Worm (Caenorhabditis elegans) whole organism, L2 larva: ENCODE results near the gene T09F5.10.
A peak's percentile ranks its signal among the peaks of the same experiment; 100 is the strongest.

Experiments used
- F13H6.1 ChIP-seq: sonication (generic microtip); optimal IDR thresholded peaks from 2 replicates; lab custom pipeline; 2016; ENCODE audit warnings: missing genetic modification characterization, missing compliant biosample characterization
- R02D3.7 ChIP-seq: fragments of 150-350 bp; optimal IDR thresholded peaks from 2 replicates; lab custom pipeline; 2014; ENCODE audit warnings: missing biosample characterization, missing genetic modification characterization
- Y55F3AM.14 ChIP-seq: fragments of 200-800 bp; sonication (Bioruptor generic); optimal IDR thresholded peaks from 2 replicates; lab custom pipeline; 2018; ENCODE audit warnings: mild to moderate bottlenecking, missing genetic modification characterization, missing compliant biosample characterization
- ZK546.5 ChIP-seq: sonication (generic microtip); optimal IDR thresholded peaks from 2 replicates; lab custom pipeline; 2017; ENCODE audit warnings: missing biosample characterization, missing genetic modification characterization
- alr-1 ChIP-seq: fragments of 150-350 bp; optimal IDR thresholded peaks from 2 replicates; lab custom pipeline; 2014; ENCODE audit warnings: missing biosample characterization, missing genetic modification characterization
- aly-2 ChIP-seq: fragments of 150-350 bp; optimal IDR thresholded peaks from 2 replicates; lab custom pipeline; 2014; ENCODE audit warnings: missing biosample characterization, missing genetic modification characterization
- ama-1 ChIP-seq: fragments of 150-350 bp; optimal IDR thresholded peaks from 2 replicates; lab custom pipeline; 2018; ENCODE audit warnings: inconsistent platforms
- blmp-1 ChIP-seq: sonication (generic microtip); optimal IDR thresholded peaks from 2 replicates; lab custom pipeline; 2017; ENCODE audit warnings: missing genetic modification characterization, mild to moderate bottlenecking, missing compliant biosample characterization, antibody characterized with exemption, moderate library complexity; ENCODE audit not compliant: insufficient read depth
- ceh-16 ChIP-seq: fragments of 150-350 bp; optimal IDR thresholded peaks from 2 replicates; lab custom pipeline; 2014; ENCODE audit warnings: missing biosample characterization, missing genetic modification characterization
- ceh-82 ChIP-seq: fragments of 150-350 bp; optimal IDR thresholded peaks from 2 replicates; lab custom pipeline; 2014; ENCODE audit warnings: missing biosample characterization, missing genetic modification characterization
- crh-2 ChIP-seq: sonication (generic microtip); optimal IDR thresholded peaks from 2 replicates; lab custom pipeline; 2017; ENCODE audit warnings: missing biosample characterization, missing genetic modification characterization
- dmd-4 ChIP-seq: sonication (generic microtip); optimal IDR thresholded peaks from 2 replicates; lab custom pipeline; 2017; ENCODE audit warnings: missing biosample characterization, missing genetic modification characterization
- egl-27 ChIP-seq: sonication (generic microtip); optimal IDR thresholded peaks from 3 replicates; lab custom pipeline; 2017; ENCODE audit warnings: missing biosample characterization, missing genetic modification reagents, missing genetic modification characterization
- elt-3 ChIP-seq: sonication (generic microtip); optimal IDR thresholded peaks from 2 replicates; lab custom pipeline; 2017; ENCODE audit warnings: missing biosample characterization, missing genetic modification characterization
- fos-1 ChIP-seq: fragments of 150-350 bp; optimal IDR thresholded peaks from 2 replicates; lab custom pipeline; 2014; ENCODE audit warnings: missing biosample characterization, missing genetic modification characterization
- gmeb-1 ChIP-seq: fragments of 150-350 bp; optimal IDR thresholded peaks from 2 replicates; lab custom pipeline; 2014; ENCODE audit warnings: missing biosample characterization, missing genetic modification characterization
- lin-13 ChIP-seq: fragments of 150-350 bp; optimal IDR thresholded peaks from 2 replicates; lab custom pipeline; 2014; ENCODE audit warnings: missing biosample characterization, missing genetic modification reagents, missing genetic modification characterization
- lin-39 ChIP-seq: fragments of 150-350 bp; optimal IDR thresholded peaks from 2 replicates; lab custom pipeline; 2014; ENCODE audit warnings: missing biosample characterization, missing genetic modification reagents, missing genetic modification characterization
- lsy-2 ChIP-seq, 2 experiments: fragments of 150-350 bp in 1 of 2; sonication (generic microtip) in 1 of 2; optimal IDR thresholded peaks; 2 replicates each; lab custom pipeline; 2014 to 2017; ENCODE audit warnings: missing biosample characterization in 2 of 2, missing genetic modification characterization in 2 of 2
- mdl-1 ChIP-seq, 2 experiments: fragments of 150-350 bp in 1 of 2; sonication (generic microtip) in 1 of 2; optimal IDR thresholded peaks; 2 replicates each; lab custom pipeline; 2017; ENCODE audit warnings: missing biosample characterization in 2 of 2, missing genetic modification characterization in 2 of 2
- nhr-10 ChIP-seq: sonication (generic microtip); optimal IDR thresholded peaks from 2 replicates; lab custom pipeline; 2017; ENCODE audit warnings: missing biosample characterization, missing genetic modification characterization
- nhr-12 ChIP-seq: fragments of 150-350 bp; optimal IDR thresholded peaks from 2 replicates; lab custom pipeline; 2014; ENCODE audit warnings: missing biosample characterization, missing genetic modification characterization
- nhr-23 ChIP-seq: fragments of 150-350 bp; optimal IDR thresholded peaks from 2 replicates; lab custom pipeline; 2014; ENCODE audit warnings: missing biosample characterization, missing genetic modification reagents, missing genetic modification characterization
- nhr-237 ChIP-seq: fragments of 150-350 bp; optimal IDR thresholded peaks from 2 replicates; lab custom pipeline; 2014; ENCODE audit warnings: missing biosample characterization, missing genetic modification characterization
- nhr-25 ChIP-seq: fragments of 150-350 bp; sonication (generic microtip); optimal IDR thresholded peaks from 3 replicates; lab custom pipeline; 2014; ENCODE audit warnings: missing biosample characterization, missing genetic modification characterization
- nhr-6 ChIP-seq: fragments of 150-350 bp; optimal IDR thresholded peaks from 2 replicates; lab custom pipeline; 2014; ENCODE audit warnings: missing biosample characterization, missing genetic modification characterization
- peb-1 ChIP-seq: fragments of 150-350 bp; optimal IDR thresholded peaks from 2 replicates; lab custom pipeline; 2014; ENCODE audit warnings: missing biosample characterization, missing genetic modification characterization
- sem-4 ChIP-seq: fragments of 150-350 bp; optimal IDR thresholded peaks from 2 replicates; lab custom pipeline; 2014; ENCODE audit warnings: missing biosample characterization, missing genetic modification reagents, missing genetic modification characterization
- skn-1 ChIP-seq: sonication (generic microtip); optimal IDR thresholded peaks from 2 replicates; lab custom pipeline; 2017; ENCODE audit warnings: missing biosample characterization, missing genetic modification characterization
- sma-3 ChIP-seq: sonication (generic microtip); optimal IDR thresholded peaks from 2 replicates; lab custom pipeline; 2016; ENCODE audit warnings: missing genetic modification reagents, missing genetic modification characterization, missing compliant biosample characterization
- sma-9 ChIP-seq, 2 experiments: fragments of 150-350 bp in 1 of 2; sonication (generic microtip) in 1 of 2; optimal IDR thresholded peaks; 2 replicates each; lab custom pipeline; 2014 to 2016; ENCODE audit warnings: missing genetic modification characterization in 2 of 2, mild to moderate bottlenecking in 1 of 2, missing biosample characterization in 1 of 2, missing compliant biosample characterization in 1 of 2, missing genetic modification reagents in 1 of 2, moderate library complexity in 1 of 2
- snpc-4 ChIP-seq: fragments of 150-350 bp; optimal IDR thresholded peaks from 2 replicates; lab custom pipeline; 2014; ENCODE audit warnings: missing biosample characterization, missing genetic modification characterization
- unc-55 ChIP-seq: fragments of 150-350 bp; sonication (generic microtip); optimal IDR thresholded peaks from 3 replicates; lab custom pipeline; 2014; ENCODE audit warnings: missing biosample characterization, missing genetic modification reagents, missing genetic modification characterization
- unc-62 ChIP-seq: fragments of 150-350 bp; optimal IDR thresholded peaks from 2 replicates; lab custom pipeline; 2014; ENCODE audit warnings: missing biosample characterization, missing genetic modification reagents, missing genetic modification characterization
- ztf-1 ChIP-seq: fragments of 200-800 bp; sonication (Bioruptor generic); conservative IDR thresholded peaks from 2 replicates; pipeline ENCODE4 v1.3.6; 2022; ENCODE audit warnings: missing genetic modification characterization, missing compliant biosample characterization
- ztf-11 ChIP-seq: sonication (generic microtip); optimal IDR thresholded peaks from 2 replicates; lab custom pipeline; 2017; ENCODE audit warnings: missing biosample characterization, missing genetic modification characterization
- ztf-4 ChIP-seq: fragments of 150-350 bp; optimal IDR thresholded peaks from 2 replicates; lab custom pipeline; 2014; ENCODE audit warnings: missing biosample characterization, missing genetic modification characterization

Gene T09F5.10

ce11 chrV:15143798-15144197, 36.1 kb upstream of the T09F5.10 start, which contains the start of gene K08F9.4 (continued):
- TF ChIP-seq unc-55 (GFP tag; lab: Kevin White, UChicago) (peak; percentile 84), mdl-1 (tag; optimal IDR thresholded peaks at IDR 0.05; lab: Kevin White, UChicago) (no peak), ceh-16 (tag; lab: Kevin White, UChicago) (no peak), nhr-25 (tag; lab: Kevin White, UChicago) (peak; percentile 68), lsy-2 (tag; optimal IDR thresholded peaks at IDR 0.05; lab: Kevin White, UChicago) (no peak), sem-4 (tag; lab: Kevin White, UChicago) (peak; percentile 2), fos-1 (tag; lab: Kevin White, UChicago) (peak; percentile 47), alr-1 (tag; lab: Kevin White, UChicago) (no peak), snpc-4 (tag; lab: Kevin White, UChicago) (no peak), sma-3 (GFP tag; lab: Kevin White, UChicago) (peak; percentile 68), ceh-82 (no peak), aly-2 (tag; lab: Kevin White, UChicago) (no peak), nhr-10 (tag; lab: Kevin White, UChicago) (no peak), egl-27 (no peak), lin-13 (peak; percentile 66), nhr-237 (tag; lab: Kevin White, UChicago) (no peak), nhr-6 (tag; lab: Kevin White, UChicago) (no peak), blmp-1 (tag; lab: Kevin White, UChicago) (peak; percentile 100), R02D3.7 (tag; lab: Kevin White, UChicago) (no peak), nhr-23 (tag; lab: Kevin White, UChicago) (no peak), ztf-1 (no peak), crh-2 (tag; lab: Kevin White, UChicago) (peak; percentile 48)
- TF ChIP-seq, all 48 proteins: peak for 13

DNA sequence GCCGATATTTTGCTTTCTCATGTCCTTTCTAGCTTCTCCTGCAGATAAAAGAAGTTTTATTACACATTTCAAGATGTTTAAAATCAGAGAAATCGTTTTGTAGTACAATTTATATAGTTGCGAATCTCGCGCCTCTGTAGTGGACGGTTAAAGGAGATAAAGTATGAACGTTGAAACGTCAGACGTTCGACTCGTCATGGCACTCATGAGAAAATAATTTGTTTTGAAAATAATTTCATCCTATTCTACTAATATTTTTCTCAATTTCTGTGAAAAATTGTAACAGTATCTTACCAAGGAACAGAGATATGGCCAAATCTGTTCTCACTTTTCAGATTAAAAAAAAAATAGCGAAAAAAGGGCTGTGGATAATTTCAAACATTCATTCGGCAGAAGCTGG, 32.1 kb upstream of the T09F5.10 start, which contains the start of gene T09F5.20:
TSS of gene T09F5.20 (minus strand) at position 101 of the 400 bp plus-strand sequence.
- TF ChIP-seq elt-3 = no peak
- no peak for TF ChIP-seq ceh-82
- TF ChIP-seq R02D3.7 (tag; lab: Kevin White, UChicago) = no peak
- TF ChIP-seq blmp-1 (tag; lab: Kevin White, UChicago) = no peak
- TF ChIP-seq nhr-23 (tag; lab: Kevin White, UChicago) = no peak
- no peak for TF ChIP-seq mdl-1 (tag; optimal IDR thresholded peaks at IDR 0.05; lab: Kevin White, UChicago)
- no peak for TF ChIP-seq egl-27
- TF ChIP-seq skn-1 (tag; lab: Kevin White, UChicago) = no peak
- TF ChIP-seq ztf-4 (tag; lab: Kevin White, UChicago) = no peak
- TF ChIP-seq sma-9 (GFP tag; optimal IDR thresholded peaks at IDR 0.05; lab: Kevin White, UChicago) = no peak
- no peak for TF ChIP-seq sma-9 (tag; optimal IDR thresholded peaks at IDR 0.05; lab: Kevin White, UChicago)
- TF ChIP-seq lin-13 = no peak
- TF ChIP-seq ZK546.5 (tag; lab: Kevin White, UChicago) = no peak
- TF ChIP-seq nhr-12 (tag; lab: Kevin White, UChicago) = no peak
- no peak for TF ChIP-seq ztf-11 (tag; lab: Kevin White, UChicago)

ce11 chrV:15148800-15149199, 31.1 kb upstream of the T09F5.10 start, which contains the start of gene T09F5.1:
T09F5.1 (plus strand) TSS chrV:15149100.
- no peak for TF ChIP-seq lin-39 (tag; lab: Kevin White, UChicago)
- TF ChIP-seq Y55F3AM.14 (GFP tag; lab: Kevin White, UChicago) = no peak
- TF ChIP-seq mdl-1 (tag; optimal IDR thresholded peaks at IDR 0.05; lab: Kevin White, UChicago) = no peak
- no peak for TF ChIP-seq unc-62 (GFP tag; lab: Kevin White, UChicago)
- TF ChIP-seq ama-1 (lab: Kevin White, UChicago) = no peak
- no peak for TF ChIP-seq ztf-1
- TF ChIP-seq lin-13 = no peak
- TF ChIP-seq elt-3 = no peak
- TF ChIP-seq nhr-6 (tag; lab: Kevin White, UChicago) = no peak
- no peak for TF ChIP-seq ZK546.5 (tag; lab: Kevin White, UChicago)
- no peak for TF ChIP-seq dmd-4 (tag; lab: Kevin White, UChicago)
- no peak for TF ChIP-seq gmeb-1 (tag; lab: Kevin White, UChicago)
- TF ChIP-seq peb-1 (tag; lab: Kevin White, UChicago) = no peak
- TF ChIP-seq ceh-82 = no peak
- no peak for TF ChIP-seq aly-2 (tag; lab: Kevin White, UChicago)
- no peak for TF ChIP-seq sem-4 (tag; lab: Kevin White, UChicago)

- no peak for TF ChIP-seq ceh-82
- TF ChIP-seq sma-9 (GFP tag; optimal IDR thresholded peaks at IDR 0.05; lab: Kevin White, UChicago) = no peak
- TF ChIP-seq sma-9 (tag; optimal IDR thresholded peaks at IDR 0.05; lab: Kevin White, UChicago) = no peak
- no peak for TF ChIP-seq nhr-12 (tag; lab: Kevin White, UChicago)
- no peak for TF ChIP-seq unc-55 (GFP tag; lab: Kevin White, UChicago)
- no peak for TF ChIP-seq gmeb-1 (tag; lab: Kevin White, UChicago)
- no peak for TF ChIP-seq sem-4 (tag; lab: Kevin White, UChicago)
- TF ChIP-seq snpc-4 (tag; lab: Kevin White, UChicago) = no peak
- no peak for TF ChIP-seq alr-1 (tag; lab: Kevin White, UChicago)
- no peak for TF ChIP-seq unc-62 (GFP tag; lab: Kevin White, UChicago)
- no peak for TF ChIP-seq ztf-11 (tag; lab: Kevin White, UChicago)
- TF ChIP-seq mdl-1 (tag; optimal IDR thresholded peaks at IDR 0.05; lab: Kevin White, UChicago) = no peak
- no peak for TF ChIP-seq lsy-2 (tag; optimal IDR thresholded peaks at IDR 0.05; lab: Kevin White, UChicago)
- TF ChIP-seq nhr-10 (tag; lab: Kevin White, UChicago) = no peak
- no peak for TF ChIP-seq F13H6.1 (tag; lab: Kevin White, UChicago)
Observed at ce11 chrV:15150176-15150575, 29.7 kb upstream of the T09F5.10 start.
